Worm (Caenorhabditis elegans): ENCODE data around the gene F38A6.4.

- TF ChIP-seq pqm-1 (tag; optimal IDR thresholded peaks at IDR 0.05): no peak
- TF ChIP-seq pha-4 (tag; optimal IDR thresholded peaks at IDR 0.05): no peak
- no peak for TF ChIP-seq syd-9 (tag; optimal IDR thresholded peaks at IDR 0.05)
- no peak for TF ChIP-seq ceh-31 (tag; optimal IDR thresholded peaks at IDR 0.05)
- no peak for TF ChIP-seq pag-3 (tag; optimal IDR thresholded peaks at IDR 0.05; ENCODE audit: borderline replicate concordance)
- TF ChIP-seq mec-3 (tag; optimal IDR thresholded peaks at IDR 0.05; ENCODE audit: borderline replicate concordance): no peak
- no peak for TF ChIP-seq nhr-232 (tag; optimal IDR thresholded peaks at IDR 0.05)
- no peak for TF ChIP-seq gmeb-2 (tag; optimal IDR thresholded peaks at IDR 0.05)
- no peak for TF ChIP-seq rnt-1 (tag; optimal IDR thresholded peaks at IDR 0.05)
- TF ChIP-seq npax-4 (tag; optimal IDR thresholded peaks at IDR 0.05): no peak
- no peak for TF ChIP-seq lin-11 (tag; optimal IDR thresholded peaks at IDR 0.05)
- TF ChIP-seq hlh-30 (tag; optimal IDR thresholded peaks at IDR 0.05; ENCODE audit: insufficient read depth): no peak
- no peak for TF ChIP-seq nhr-11 (tag; optimal IDR thresholded peaks at IDR 0.05)
Observed at ce11 chrV:20790011-20790410, 14.8 kb upstream of the F38A6.4 start, which contains the start of gene Y44A6D.1.
